Fruit fly (Drosophila melanogaster): ENCODE results near the gene Cyp12c1.

The Cyp12c1 gene

dm6 chr3L:18675363-18675866 lies 10.7 kb downstream of the Cyp12c1 start, which contains the start of the genes GNBP2 and GNBP1 (continued):
- no peak for TF ChIP-seq pho (GFP tag; optimal IDR thresholded peaks at IDR 0.05)
- peak; percentile 79 for TF ChIP-seq lab (GFP tag; optimal IDR thresholded peaks at IDR 0.05)
- TF ChIP-seq CG34422 (GFP tag; IDR thresholded peaks at IDR 0.05) = 0 out of 3 replicates have a peak, but pooled peaks have one; percentile 10
- TF ChIP-seq D19A (tag; optimal IDR thresholded peaks at IDR 0.05) = peak; percentile 48
- no peak for TF ChIP-seq ab (GFP tag; optimal IDR thresholded peaks at IDR 0.05)
- TF ChIP-seq CG16779 (GFP tag; IDR thresholded peaks at IDR 0.05) = no peak
- TF ChIP-seq fd96Cb (tag; optimal IDR thresholded peaks at IDR 0.05) = peak; percentile 56
- peak; percentile 83 for TF ChIP-seq gem (tag; optimal IDR thresholded peaks at IDR 0.05)
- no peak for TF ChIP-seq fd102C (GFP tag; optimal IDR thresholded peaks at IDR 0.05)
- TF ChIP-seq C15 (GFP tag; IDR thresholded peaks at IDR 0.05) = peak; percentile 66; the same call in 2 of the 3 replicates
- peak; percentile 40 for TF ChIP-seq CG15514 (GFP tag; optimal IDR thresholded peaks at IDR 0.05)
- TF ChIP-seq Hr78 (GFP tag; optimal IDR thresholded peaks at IDR 0.05) = no peak
- TF ChIP-seq CG11247 (GFP tag; IDR thresholded peaks at IDR 0.05) = 0 out of 2 replicates have a peak, but pooled peaks have one; percentile 7
- TF ChIP-seq CG8359 (GFP tag; optimal IDR thresholded peaks at IDR 0.05; ENCODE audit: borderline replicate concordance) = no peak
- TF ChIP-seq Rx (GFP tag; IDR thresholded peaks at IDR 0.05) = no peak
- TF ChIP-seq Myb (GFP tag; optimal IDR thresholded peaks at IDR 0.05) = no peak
- TF ChIP-seq CG6765 (GFP tag; optimal IDR thresholded peaks at IDR 0.05) = no peak
- TF ChIP-seq ci (GFP tag; IDR thresholded peaks at IDR 0.05) = no peak
- TF ChIP-seq CG4360 (GFP tag; IDR thresholded peaks at IDR 0.05) = no peak
- TF ChIP-seq CG14441 (GFP tag; IDR thresholded peaks at IDR 0.05) = peak; percentile 54
- TF ChIP-seq CG9932 (GFP tag; IDR thresholded peaks at IDR 0.05) = peak; percentile 43; the same call in 1 of the 2 replicates
- TF ChIP-seq CG18599 (GFP tag; optimal IDR thresholded peaks at IDR 0.05) = peak; percentile 63
- no peak for TF ChIP-seq fd64A (GFP tag; optimal IDR thresholded peaks at IDR 0.05)
- TF ChIP-seq HLH3B (GFP tag; IDR thresholded peaks at IDR 0.05) = peak; percentile 76
- TF ChIP-seq jing (GFP tag; optimal IDR thresholded peaks at IDR 0.05) = no peak
- peak; percentile 22 for TF ChIP-seq CG18476 (GFP tag; optimal IDR thresholded peaks at IDR 0.05)
- no peak for TF ChIP-seq Opbp (GFP tag; IDR thresholded peaks at IDR 0.05; ENCODE audit: partially characterized antibody)
- TF ChIP-seq Antp (GFP tag; optimal IDR thresholded peaks at IDR 0.05) = no peak
- TF ChIP-seq CG32767 (GFP tag; IDR thresholded peaks at IDR 0.05) = no peak
- no peak for TF ChIP-seq lov (optimal IDR thresholded peaks at IDR 0.05)
- no peak for TF ChIP-seq lov (GFP tag; IDR thresholded peaks at IDR 0.05)
- peak; percentile 0 for TF ChIP-seq CG2116 (GFP tag; optimal IDR thresholded peaks at IDR 0.05)
- no peak for TF ChIP-seq inv (GFP tag; IDR thresholded peaks at IDR 0.05; ENCODE audit: partially characterized antibody)
- 0 out of 2 replicates have a peak, but pooled peaks have one; percentile 44 for TF ChIP-seq sob (GFP tag; IDR thresholded peaks at IDR 0.05)
- no peak for TF ChIP-seq CG6175 (GFP tag; IDR thresholded peaks at IDR 0.05)
- TF ChIP-seq CG10209 (GFP tag; optimal IDR thresholded peaks at IDR 0.05) = peak; percentile 4
- peak; percentile 46; the same call in 1 of the 2 replicates for TF ChIP-seq al (GFP tag; IDR thresholded peaks at IDR 0.05)
- no peak for TF ChIP-seq chm (GFP tag; IDR thresholded peaks at IDR 0.05)
- no peak for TF ChIP-seq toy (GFP tag; IDR thresholded peaks at IDR 0.05)
- no peak for TF ChIP-seq aop (GFP tag; IDR thresholded peaks at IDR 0.05)
- no peak for TF ChIP-seq Trl (optimal IDR thresholded peaks at IDR 0.05)
- no peak for TF ChIP-seq Trl (GFP tag; optimal IDR thresholded peaks at IDR 0.05)
- TF ChIP-seq CG11398 (GFP tag; optimal IDR thresholded peaks at IDR 0.05) = no peak
- TF ChIP-seq corto (GFP tag; optimal IDR thresholded peaks at IDR 0.05) = peak; percentile 13
- peak; percentile 18 for TF ChIP-seq gcm (GFP tag; optimal IDR thresholded peaks at IDR 0.05)
- TF ChIP-seq CG17359 (tag; optimal IDR thresholded peaks at IDR 0.05) = peak; percentile 73
- peak; percentile 50 for TF ChIP-seq Aef1 (GFP tag; IDR thresholded peaks at IDR 0.05)
- TF ChIP-seq CG6813 (GFP tag; optimal IDR thresholded peaks at IDR 0.05) = peak; percentile 11
- TF ChIP-seq CG1233 (GFP tag; optimal IDR thresholded peaks at IDR 0.05) = peak; percentile 16
- TF ChIP-seq CG1647 (GFP tag; optimal IDR thresholded peaks at IDR 0.05) = no peak
- no peak for TF ChIP-seq hth (optimal IDR thresholded peaks at IDR 0.05)

All from whole organism, embryonic.